Worm (Caenorhabditis elegans): Measurements from ENCODE around the gene cki-2.
A peak's percentile ranks its signal among the peaks of the same experiment; 100 is the strongest.

DNA sequence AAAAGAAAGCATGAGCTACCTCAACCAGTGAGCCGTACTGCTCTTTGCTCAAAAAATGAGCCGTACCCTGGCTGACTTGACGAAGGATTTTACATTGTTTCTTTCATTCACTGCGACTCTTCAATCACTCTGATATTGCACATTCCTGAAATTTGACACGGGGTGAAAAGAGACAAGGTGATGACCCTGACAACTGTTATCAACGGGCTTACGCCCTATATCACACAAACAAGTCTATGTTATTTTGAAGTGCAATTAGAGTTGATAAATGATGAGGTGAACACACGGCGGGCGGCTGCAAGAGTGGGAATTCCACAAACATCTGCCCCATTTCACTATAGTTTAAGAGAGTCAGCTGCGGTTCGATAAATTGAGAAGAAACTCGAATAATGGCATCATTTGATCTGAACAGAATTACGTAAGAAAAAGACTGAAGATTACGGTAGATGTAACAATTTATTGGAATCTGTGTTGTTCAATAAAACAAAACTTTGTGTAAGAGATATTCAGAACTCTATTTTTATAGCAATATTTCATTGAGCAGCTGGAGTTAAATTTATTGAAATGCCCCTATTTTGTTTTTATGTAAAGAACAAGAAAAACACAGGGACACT, 20.4 kb downstream of the cki-2 start:
- TF ChIP-seq aly-2 (tag; optimal IDR thresholded peaks at IDR 0.05), result no peak
- TF ChIP-seq lin-15B (tag; optimal IDR thresholded peaks at IDR 0.05), result no peak
- TF ChIP-seq lir-3 (tag; optimal IDR thresholded peaks at IDR 0.05; ENCODE audit: poor library complexity), result peak; percentile 49
- peak; percentile 94 for TF ChIP-seq nhr-71 (tag; optimal IDR thresholded peaks at IDR 0.05)

Data from whole organism, L1 larva.